Fruit fly (Drosophila melanogaster) whole organism, embryonic: ENCODE measurements around the gene Lcp65Aa.

Experiments used
- CG10321 ChIP-seq: fragments of 200-800 bp; sonication (Bioruptor generic); IDR thresholded peaks from 2 replicates; pipeline ENCODE4 v1.3.6; 2022; ENCODE audit warnings: missing biosample characterization, missing genetic modification characterization
- CG1602 ChIP-seq: fragments of 200-800 bp; sonication (Bioruptor generic); optimal IDR thresholded peaks from 3 replicates; lab custom pipeline; 2016; ENCODE audit warnings: missing biosample characterization, missing genetic modification characterization
- CG17361 ChIP-seq: fragments of 200-800 bp; sonication (Bioruptor generic); IDR thresholded peaks from 3 replicates; pipeline ENCODE4 v1.3.6; 2022; ENCODE audit warnings: missing biosample characterization, missing genetic modification characterization
- CG17829 ChIP-seq: fragments of 200-800 bp; optimal IDR thresholded peaks from 2 replicates; lab custom pipeline; 2019; ENCODE audit warnings: missing biosample characterization, mild to moderate bottlenecking, missing genetic modification characterization, moderate library complexity
- CG1832 ChIP-seq: fragments of 200-800 bp; sonication (Bioruptor generic); optimal IDR thresholded peaks from 2 replicates; lab custom pipeline; 2017; ENCODE audit warnings: missing biosample characterization, mild to moderate bottlenecking, missing genetic modification characterization, inconsistent platforms
- CG34422 ChIP-seq: fragments of 200-800 bp; sonication (Bioruptor generic); IDR thresholded peaks from 3 replicates; pipeline ENCODE4 v1.3.6; 2022; ENCODE audit warnings: missing biosample characterization, missing genetic modification characterization
- CG4617 ChIP-seq: fragments of 200-800 bp; sonication (Bioruptor generic); optimal IDR thresholded peaks from 3 replicates; lab custom pipeline; 2016; ENCODE audit warnings: missing biosample characterization, missing genetic modification characterization, borderline replicate concordance
- CG6272 ChIP-seq: fragments of 200-800 bp; sonication (Bioruptor generic); IDR thresholded peaks from 2 replicates; pipeline ENCODE4 v1.3.6; 2022; ENCODE audit warnings: missing biosample characterization, missing genetic modification characterization
- CG6791 ChIP-seq: fragments of 200-800 bp; sonication (Bioruptor generic); IDR thresholded peaks from 3 replicates; pipeline ENCODE4 v1.3.6; 2022; ENCODE audit warnings: missing biosample characterization, missing genetic modification characterization; ENCODE audit not compliant: partially characterized antibody
- CG8388 ChIP-seq: fragments of 200-800 bp; sonication (Bioruptor generic); optimal IDR thresholded peaks from 2 replicates; lab custom pipeline; 2019; ENCODE audit warnings: missing biosample characterization, mild to moderate bottlenecking, missing genetic modification characterization, moderate library complexity
- CG8944 ChIP-seq: fragments of 200-800 bp; sonication (Bioruptor generic); optimal IDR thresholded peaks from 3 replicates; lab custom pipeline; 2016; ENCODE audit warnings: missing biosample characterization, missing genetic modification characterization
- Dll ChIP-seq: fragments of 200-800 bp; sonication (Bioruptor generic); IDR thresholded peaks from 4 replicates; pipeline ENCODE4 v1.3.6; 2022; ENCODE audit warnings: missing biosample characterization, missing genetic modification characterization; ENCODE audit not compliant: partially characterized antibody
- Doc2 ChIP-seq: fragments of 200-800 bp; sonication (Bioruptor generic); IDR thresholded peaks from 2 replicates; pipeline ENCODE4 v1.3.6; 2022; ENCODE audit warnings: missing biosample characterization, missing genetic modification characterization
- Hr3 ChIP-seq: fragments of 200-800 bp; sonication (Bioruptor generic); optimal IDR thresholded peaks from 3 replicates; lab custom pipeline; 2016; ENCODE audit warnings: missing biosample characterization, missing genetic modification characterization
- Lhr ChIP-seq: fragments of 200-800 bp; sonication (Bioruptor generic); optimal IDR thresholded peaks from 3 replicates; lab custom pipeline; 2017; ENCODE audit warnings: mild to moderate bottlenecking, missing biosample characterization, missing genetic modification reagents, missing genetic modification characterization
- MESR4 ChIP-seq: fragments of 200-800 bp; sonication (Bioruptor generic); optimal IDR thresholded peaks from 2 replicates; lab custom pipeline; 2018; ENCODE audit warnings: missing biosample characterization, mild to moderate bottlenecking, missing genetic modification characterization, moderate library complexity
- NFAT ChIP-seq: fragments of 200-800 bp; sonication (Bioruptor generic); IDR thresholded peaks from 2 replicates; pipeline ENCODE4 v1.3.6; 2022; ENCODE audit warnings: missing biosample characterization, missing genetic modification characterization
- Nf-YC ChIP-seq: fragments of 200-800 bp; optimal IDR thresholded peaks from 3 replicates; lab custom pipeline; 2019; ENCODE audit warnings: missing biosample characterization, mild to moderate bottlenecking, missing genetic modification characterization, moderate library complexity
- Poxn ChIP-seq: fragments of 200-800 bp; sonication (Bioruptor generic); IDR thresholded peaks from 2 replicates; pipeline ENCODE4 v1.3.6; 2022; ENCODE audit warnings: missing biosample characterization, missing genetic modification characterization
- Scr ChIP-seq: fragments of 200-800 bp; sonication (Bioruptor generic); IDR thresholded peaks from 2 replicates; pipeline ENCODE4 v1.3.6; 2022; ENCODE audit warnings: missing biosample characterization, missing genetic modification characterization; ENCODE audit not compliant: partially characterized antibody
- Sin3A ChIP-seq: fragments of >200 bp; optimal IDR thresholded peaks from 2 replicates; lab custom pipeline; 2018
- YL-1 ChIP-seq: fragments of 200-800 bp; sonication (Bioruptor generic); optimal IDR thresholded peaks from 3 replicates; lab custom pipeline; 2017; ENCODE audit warnings: missing biosample characterization, mild to moderate bottlenecking, missing genetic modification characterization
- abd-A ChIP-seq: fragments of 200-800 bp; sonication (Bioruptor generic); optimal IDR thresholded peaks from 3 replicates; lab custom pipeline; 2019; ENCODE audit warnings: missing biosample characterization, mild to moderate bottlenecking, missing genetic modification characterization, moderate library complexity
- ap ChIP-seq: fragments of 200-800 bp; sonication (Bioruptor generic); IDR thresholded peaks from 2 replicates; pipeline ENCODE4 v1.3.6; 2022; ENCODE audit warnings: missing biosample characterization, missing genetic modification characterization
- ato ChIP-seq: fragments of 200-800 bp; sonication (Bioruptor generic); IDR thresholded peaks from 2 replicates; pipeline ENCODE4 v1.3.6; 2022; ENCODE audit warnings: missing biosample characterization, missing genetic modification characterization; ENCODE audit not compliant: partially characterized antibody
- cad ChIP-seq: fragments of >200 bp; optimal IDR thresholded peaks from 2 replicates; lab custom pipeline; 2017; ENCODE audit warnings: missing biosample characterization, missing genetic modification characterization
- cg ChIP-seq: fragments of 200-800 bp; sonication (Bioruptor generic); optimal IDR thresholded peaks from 3 replicates; lab custom pipeline; 2019; ENCODE audit warnings: missing biosample characterization, mild to moderate bottlenecking, missing genetic modification characterization, moderate library complexity
- ci ChIP-seq: fragments of 200-800 bp; sonication (Bioruptor generic); IDR thresholded peaks from 3 replicates; pipeline ENCODE4 v1.3.6; 2022; ENCODE audit warnings: missing biosample characterization, missing genetic modification characterization
- dmrt11E ChIP-seq: fragments of 200-800 bp; sonication (Bioruptor generic); optimal IDR thresholded peaks from 3 replicates; lab custom pipeline; 2018; ENCODE audit warnings: missing biosample characterization, mild to moderate bottlenecking, missing genetic modification characterization, moderate library complexity
- ftz-f1 ChIP-seq: fragments of 200-800 bp; sonication (Bioruptor generic); optimal IDR thresholded peaks from 2 replicates; lab custom pipeline; 2016; ENCODE audit warnings: missing biosample characterization, missing genetic modification characterization
- gcm2 ChIP-seq: fragments of 200-800 bp; sonication (Bioruptor generic); optimal IDR thresholded peaks from 2 replicates; lab custom pipeline; 2016; ENCODE audit warnings: missing biosample characterization, missing genetic modification characterization
- grn ChIP-seq: fragments of 200-800 bp; sonication (Bioruptor generic); optimal IDR thresholded peaks from 3 replicates; lab custom pipeline; 2017; ENCODE audit warnings: missing biosample characterization, missing genetic modification characterization
- her ChIP-seq: fragments of 200-800 bp; sonication (Bioruptor generic); optimal IDR thresholded peaks from 2 replicates; lab custom pipeline; 2016; ENCODE audit warnings: missing biosample characterization, missing genetic modification characterization
- inv ChIP-seq: fragments of 200-800 bp; sonication (Bioruptor generic); IDR thresholded peaks from 2 replicates; pipeline ENCODE4 v1.3.6; 2022; ENCODE audit warnings: missing biosample characterization, missing genetic modification characterization; ENCODE audit not compliant: partially characterized antibody
- kni ChIP-seq: fragments of 200-800 bp; sonication (Bioruptor generic); optimal IDR thresholded peaks from 3 replicates; lab custom pipeline; 2017; ENCODE audit warnings: mild to moderate bottlenecking, missing biosample characterization, missing genetic modification reagents, missing genetic modification characterization
- nerfin-2 ChIP-seq: fragments of 200-800 bp; sonication (Bioruptor generic); IDR thresholded peaks from 2 replicates; pipeline ENCODE4 v1.3.6; 2022; ENCODE audit warnings: missing biosample characterization, missing genetic modification characterization; ENCODE audit not compliant: partially characterized antibody
- phol ChIP-seq: fragments of 200-800 bp; sonication (Bioruptor generic); optimal IDR thresholded peaks from 3 replicates; lab custom pipeline; 2018; ENCODE audit warnings: missing biosample characterization, mild to moderate bottlenecking, missing genetic modification characterization, moderate library complexity
- pnt ChIP-seq: fragments of 200-800 bp; sonication (Bioruptor generic); optimal IDR thresholded peaks from 3 replicates; lab custom pipeline; 2016; ENCODE audit warnings: missing biosample characterization, missing genetic modification characterization
- so ChIP-seq: fragments of 200-800 bp; sonication (Bioruptor generic); IDR thresholded peaks from 3 replicates; pipeline ENCODE4 v1.3.6; 2022; ENCODE audit warnings: missing biosample characterization, missing genetic modification characterization
- tin ChIP-seq: fragments of 200-800 bp; sonication (Bioruptor generic); optimal IDR thresholded peaks from 3 replicates; lab custom pipeline; 2016; ENCODE audit warnings: missing biosample characterization, missing genetic modification characterization
- ttk ChIP-seq: fragments of 200-800 bp; sonication (Bioruptor generic); IDR thresholded peaks from 2 replicates; pipeline ENCODE4 v2.1.2; 2022; ENCODE audit warnings: missing biosample characterization, missing genetic modification characterization
- wek ChIP-seq: fragments of 200-800 bp; sonication (Bioruptor generic); optimal IDR thresholded peaks from 3 replicates; lab custom pipeline; 2018; ENCODE audit warnings: missing biosample characterization, mild to moderate bottlenecking, missing genetic modification characterization, moderate library complexity
- zfh1 ChIP-seq: fragments of 200-800 bp; sonication (Bioruptor generic); IDR thresholded peaks from 3 replicates; pipeline ENCODE4 v1.3.6; 2022; ENCODE audit warnings: missing biosample characterization, missing genetic modification characterization

The Lcp65Aa gene

DNA sequence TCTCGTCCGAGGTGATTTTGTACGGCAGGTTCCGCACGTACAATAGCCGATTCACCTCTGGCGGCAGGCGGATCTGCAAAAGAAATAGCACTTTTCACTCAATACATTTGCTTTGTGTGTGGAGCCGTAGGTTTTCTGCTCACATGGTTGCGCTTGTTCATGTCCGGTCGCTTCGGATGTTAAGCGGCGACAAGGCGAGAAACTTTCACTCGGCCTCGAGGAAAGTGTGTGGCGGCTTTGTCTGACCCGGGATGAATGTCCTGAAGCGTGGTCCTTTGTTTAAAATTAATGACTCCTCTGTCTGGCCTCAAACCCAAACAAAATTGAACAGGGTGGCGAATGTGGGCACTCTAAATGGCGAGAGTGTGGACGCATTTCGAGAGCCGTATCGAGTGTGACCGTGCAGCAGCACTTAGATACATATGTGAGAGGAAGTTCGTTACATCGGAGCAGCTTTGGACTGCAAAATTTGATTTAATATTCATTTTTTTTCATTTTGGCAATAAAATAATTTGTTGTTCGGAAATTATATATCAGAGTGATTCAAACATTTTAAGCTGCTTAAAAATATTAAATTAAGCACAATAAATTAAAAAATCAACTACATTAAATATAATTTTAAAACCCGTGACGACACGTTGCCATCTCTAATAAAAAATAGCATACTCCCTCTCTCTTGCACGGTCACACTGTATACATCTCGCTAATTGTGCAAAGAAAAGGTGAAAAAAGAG, 41.9 kb downstream of the Lcp65Aa start, which contains the start of the genes Sf3b6 and Tnpo (continued):
- peak; percentile 78 for TF ChIP-seq Lhr (GFP tag; lab: Kevin White, UChicago)
- TF ChIP-seq ap (GFP tag; lab: Robert Waterston, UW): 0 out of 2 replicates have a peak, but pooled peaks have one; percentile 58
- peak; percentile 79 for TF ChIP-seq NFAT
- peak; percentile 86 for TF ChIP-seq CG17829 (tag; lab: Kevin White, UChicago)

- TF ChIP-seq YL-1 (GFP tag; lab: Kevin White, UChicago) (peak; percentile 24), CG17361 (GFP tag; lab: Robert Waterston, UW) (no peak), CG10321 (GFP tag; lab: Robert Waterston, UW) (0 out of 2 replicates have a peak, but pooled peaks have one; percentile 28), grn (GFP tag; lab: Kevin White, UChicago) (no peak), pnt (GFP tag; lab: Kevin White, UChicago) (no peak), ci (GFP tag; lab: Robert Waterston, UW) (no peak), ftz-f1 (peak; percentile 95), abd-A (tag; lab: Kevin White, UChicago) (no peak), Sin3A (lab: Kevin White, UChicago) (peak; percentile 51), CG4617 (GFP tag; lab: Kevin White, UChicago) (peak; percentile 68), tin (GFP tag; lab: Kevin White, UChicago) (no peak), Dll (GFP tag; lab: Robert Waterston, UW) (no peak), Scr (GFP tag; lab: Robert Waterston, UW) (0 out of 2 replicates have a peak, but pooled peaks have one; percentile 44), CG1832 (GFP tag; lab: Kevin White, UChicago) (peak; percentile 56), CG1602 (GFP tag; lab: Kevin White, UChicago) (no peak), dmrt11E (no peak), CG34422 (GFP tag; lab: Robert Waterston, UW) (peak; percentile 17; the same call in 1 of the 3 replicates), CG8388 (GFP tag; lab: Kevin White, UChicago) (no peak), CG6272 (GFP tag; lab: Robert Waterston, UW) (no peak), cad (GFP tag; lab: Kevin White, UChicago) (no peak), nerfin-2 (GFP tag; lab: Robert Waterston, UW) (no peak), Hr3 (GFP tag; lab: Kevin White, UChicago) (no peak), CG6791 (no peak), phol (tag; lab: Kevin White, UChicago) (peak; percentile 70), wek (GFP tag; lab: Kevin White, UChicago) (no peak), zfh1 (no peak), ato (GFP tag; lab: Robert Waterston, UW) (no peak), her (GFP tag; lab: Kevin White, UChicago) (no peak), kni (no peak), MESR4 (peak; percentile 73), Nf-YC (tag; lab: Kevin White, UChicago) (no peak), CG8944 (GFP tag; lab: Kevin White, UChicago) (no peak), ttk (GFP tag; lab: Robert Waterston, UW) (peak; percentile 66), inv (GFP tag; lab: Robert Waterston, UW) (0 out of 2 replicates have a peak, but pooled peaks have one; percentile 4), gcm2 (GFP tag; lab: Kevin White, UChicago) (no peak), Poxn (GFP tag; lab: Robert Waterston, UW) (no peak), so (no peak), Doc2 (no peak), cg (GFP tag; lab: Kevin White, UChicago) (peak; percentile 80)
Observed at dm6 chr3L:6193556-6194114, 42.5 kb downstream of the Lcp65Aa start.
